Worm (Caenorhabditis elegans) whole organism, L2 larva: Measurements from ENCODE around the gene scl-8.

ENCODE experiments used
- C34F6.9 ChIP-seq: fragments of 150-350 bp; optimal IDR thresholded peaks from 2 replicates; lab custom pipeline; 2014; ENCODE audit warnings: missing biosample characterization, missing genetic modification characterization
- F13H6.1 ChIP-seq: sonication (generic microtip); optimal IDR thresholded peaks from 2 replicates; lab custom pipeline; 2016; ENCODE audit warnings: missing genetic modification characterization, missing compliant biosample characterization
- R02D3.7 ChIP-seq: fragments of 150-350 bp; optimal IDR thresholded peaks from 2 replicates; lab custom pipeline; 2014; ENCODE audit warnings: missing biosample characterization, missing genetic modification characterization
- Y55F3AM.14 ChIP-seq: fragments of 200-800 bp; sonication (Bioruptor generic); optimal IDR thresholded peaks from 2 replicates; lab custom pipeline; 2018; ENCODE audit warnings: mild to moderate bottlenecking, missing genetic modification characterization, missing compliant biosample characterization
- ZK546.5 ChIP-seq: sonication (generic microtip); optimal IDR thresholded peaks from 2 replicates; lab custom pipeline; 2017; ENCODE audit warnings: missing biosample characterization, missing genetic modification characterization
- alr-1 ChIP-seq: fragments of 150-350 bp; optimal IDR thresholded peaks from 2 replicates; lab custom pipeline; 2014; ENCODE audit warnings: missing biosample characterization, missing genetic modification characterization
- aly-2 ChIP-seq: fragments of 150-350 bp; optimal IDR thresholded peaks from 2 replicates; lab custom pipeline; 2014; ENCODE audit warnings: missing biosample characterization, missing genetic modification characterization
- blmp-1 ChIP-seq: sonication (generic microtip); optimal IDR thresholded peaks from 2 replicates; lab custom pipeline; 2017; ENCODE audit warnings: missing genetic modification characterization, mild to moderate bottlenecking, missing compliant biosample characterization, antibody characterized with exemption, moderate library complexity; ENCODE audit not compliant: insufficient read depth
- crh-2 ChIP-seq: sonication (generic microtip); optimal IDR thresholded peaks from 2 replicates; lab custom pipeline; 2017; ENCODE audit warnings: missing biosample characterization, missing genetic modification characterization
- dmd-4 ChIP-seq: sonication (generic microtip); optimal IDR thresholded peaks from 2 replicates; lab custom pipeline; 2017; ENCODE audit warnings: missing biosample characterization, missing genetic modification characterization
- fos-1 ChIP-seq: fragments of 150-350 bp; optimal IDR thresholded peaks from 2 replicates; lab custom pipeline; 2014; ENCODE audit warnings: missing biosample characterization, missing genetic modification characterization
- gmeb-1 ChIP-seq: fragments of 150-350 bp; optimal IDR thresholded peaks from 2 replicates; lab custom pipeline; 2014; ENCODE audit warnings: missing biosample characterization, missing genetic modification characterization
- lin-39 ChIP-seq: fragments of 150-350 bp; optimal IDR thresholded peaks from 2 replicates; lab custom pipeline; 2014; ENCODE audit warnings: missing biosample characterization, missing genetic modification reagents, missing genetic modification characterization
- lsy-2 ChIP-seq, 2 experiments: fragments of 150-350 bp in 1 of 2; sonication (generic microtip) in 1 of 2; optimal IDR thresholded peaks; 2 replicates each; lab custom pipeline; 2014 to 2017; ENCODE audit warnings: missing biosample characterization in 2 of 2, missing genetic modification characterization in 2 of 2
- mbf-1 ChIP-seq: sonication (generic microtip); optimal IDR thresholded peaks from 2 replicates; lab custom pipeline; 2017; ENCODE audit warnings: missing biosample characterization, missing genetic modification characterization
- mdl-1 ChIP-seq, 2 experiments: fragments of 150-350 bp in 1 of 2; sonication (generic microtip) in 1 of 2; optimal IDR thresholded peaks; 2 replicates each; lab custom pipeline; 2017; ENCODE audit warnings: missing biosample characterization in 2 of 2, missing genetic modification characterization in 2 of 2
- nhr-10 ChIP-seq: sonication (generic microtip); optimal IDR thresholded peaks from 2 replicates; lab custom pipeline; 2017; ENCODE audit warnings: missing biosample characterization, missing genetic modification characterization
- nhr-129 ChIP-seq: fragments of 150-350 bp; optimal IDR thresholded peaks from 2 replicates; lab custom pipeline; 2014; ENCODE audit warnings: missing biosample characterization, missing genetic modification characterization
- nhr-21 ChIP-seq: fragments of 150-350 bp; optimal IDR thresholded peaks from 2 replicates; lab custom pipeline; 2014; ENCODE audit warnings: missing biosample characterization, missing genetic modification characterization
- nhr-237 ChIP-seq: fragments of 150-350 bp; optimal IDR thresholded peaks from 2 replicates; lab custom pipeline; 2014; ENCODE audit warnings: missing biosample characterization, missing genetic modification characterization
- nhr-25 ChIP-seq: fragments of 150-350 bp; sonication (generic microtip); optimal IDR thresholded peaks from 3 replicates; lab custom pipeline; 2014; ENCODE audit warnings: missing biosample characterization, missing genetic modification characterization
- nhr-6 ChIP-seq: fragments of 150-350 bp; optimal IDR thresholded peaks from 2 replicates; lab custom pipeline; 2014; ENCODE audit warnings: missing biosample characterization, missing genetic modification characterization
- nhr-77 ChIP-seq: fragments of 150-350 bp; optimal IDR thresholded peaks from 2 replicates; lab custom pipeline; 2014; ENCODE audit warnings: missing biosample characterization, missing genetic modification characterization
- peb-1 ChIP-seq: fragments of 150-350 bp; optimal IDR thresholded peaks from 2 replicates; lab custom pipeline; 2014; ENCODE audit warnings: missing biosample characterization, missing genetic modification characterization
- sem-4 ChIP-seq: fragments of 150-350 bp; optimal IDR thresholded peaks from 2 replicates; lab custom pipeline; 2014; ENCODE audit warnings: missing biosample characterization, missing genetic modification reagents, missing genetic modification characterization
- skn-1 ChIP-seq: sonication (generic microtip); optimal IDR thresholded peaks from 2 replicates; lab custom pipeline; 2017; ENCODE audit warnings: missing biosample characterization, missing genetic modification characterization
- sma-9 ChIP-seq, 2 experiments: fragments of 150-350 bp in 1 of 2; sonication (generic microtip) in 1 of 2; optimal IDR thresholded peaks; 2 replicates each; lab custom pipeline; 2014 to 2016; ENCODE audit warnings: missing genetic modification characterization in 2 of 2, mild to moderate bottlenecking in 1 of 2, missing biosample characterization in 1 of 2, missing compliant biosample characterization in 1 of 2, missing genetic modification reagents in 1 of 2, moderate library complexity in 1 of 2
- snpc-4 ChIP-seq: fragments of 150-350 bp; optimal IDR thresholded peaks from 2 replicates; lab custom pipeline; 2014; ENCODE audit warnings: missing biosample characterization, missing genetic modification characterization
- unc-39 ChIP-seq: fragments of 150-350 bp; optimal IDR thresholded peaks from 2 replicates; lab custom pipeline; 2014; ENCODE audit warnings: missing biosample characterization, missing genetic modification characterization
- unc-55 ChIP-seq: fragments of 150-350 bp; sonication (generic microtip); optimal IDR thresholded peaks from 3 replicates; lab custom pipeline; 2014; ENCODE audit warnings: missing biosample characterization, missing genetic modification reagents, missing genetic modification characterization
- unc-62 ChIP-seq: fragments of 150-350 bp; optimal IDR thresholded peaks from 2 replicates; lab custom pipeline; 2014; ENCODE audit warnings: missing biosample characterization, missing genetic modification reagents, missing genetic modification characterization
- zag-1 ChIP-seq: fragments of 150-350 bp; optimal IDR thresholded peaks from 2 replicates; lab custom pipeline; 2014; ENCODE audit warnings: missing biosample characterization, missing genetic modification characterization
- ztf-1 ChIP-seq: fragments of 200-800 bp; sonication (Bioruptor generic); conservative IDR thresholded peaks from 2 replicates; pipeline ENCODE4 v1.3.6; 2022; ENCODE audit warnings: missing genetic modification characterization, missing compliant biosample characterization
- ztf-4 ChIP-seq: fragments of 150-350 bp; optimal IDR thresholded peaks from 2 replicates; lab custom pipeline; 2014; ENCODE audit warnings: missing biosample characterization, missing genetic modification characterization

scl-8 gene

DNA sequence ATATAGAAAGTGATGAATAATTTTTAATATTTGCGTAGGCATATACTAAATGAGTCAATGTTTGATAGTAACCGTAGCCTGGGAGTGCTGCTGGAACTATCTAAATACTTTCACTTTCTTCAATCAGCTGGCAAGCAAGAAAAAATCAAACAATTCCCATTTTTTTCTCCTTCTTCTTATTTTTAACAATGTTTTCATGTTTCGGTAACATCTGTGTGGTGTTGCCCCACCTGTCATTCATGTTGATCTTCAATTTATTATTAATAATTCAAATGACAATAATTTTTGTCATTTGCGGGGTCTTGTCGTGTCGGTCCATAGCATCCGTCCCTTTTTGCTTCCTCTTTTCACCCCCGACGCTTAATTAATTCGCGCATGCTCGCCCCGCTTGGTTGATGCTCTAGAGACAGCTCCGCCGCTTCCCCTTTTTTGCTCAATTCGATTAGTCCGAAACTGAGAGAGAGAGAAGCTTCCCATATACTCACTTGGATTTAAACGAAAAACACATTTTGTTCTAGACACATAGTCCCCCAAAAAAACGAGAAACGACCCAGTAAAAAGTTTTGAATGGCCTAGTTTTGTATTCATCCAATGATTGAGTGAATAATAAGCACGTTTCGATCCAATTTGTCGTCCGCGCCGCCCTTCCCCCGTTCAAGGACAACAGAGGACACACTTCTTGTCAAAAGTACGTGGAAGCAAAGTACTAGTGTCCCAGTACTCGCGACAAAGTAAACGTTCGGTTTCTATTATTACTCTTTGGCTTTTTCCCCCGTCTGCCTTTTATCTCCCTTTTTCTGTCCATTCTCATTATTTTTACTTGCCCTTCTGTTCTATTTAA is 43.5 kb upstream of the scl-8 start:
- TF ChIP-seq lsy-2 (tag; optimal IDR thresholded peaks at IDR 0.05; lab: Kevin White, UChicago): no peak
- TF ChIP-seq crh-2 (tag; lab: Kevin White, UChicago): peak; percentile 1
- no peak for TF ChIP-seq mbf-1 (tag; lab: Kevin White, UChicago)
- no peak for TF ChIP-seq nhr-21 (tag; lab: Kevin White, UChicago)
- no peak for TF ChIP-seq fos-1 (tag; lab: Kevin White, UChicago)
- TF ChIP-seq nhr-129: peak; percentile 32
- no peak for TF ChIP-seq aly-2 (tag; lab: Kevin White, UChicago)
- no peak for TF ChIP-seq ztf-1 (GFP tag; lab: Robert Waterston, UW)
- no peak for TF ChIP-seq sma-9 (GFP tag; optimal IDR thresholded peaks at IDR 0.05; lab: Kevin White, UChicago)
- TF ChIP-seq sma-9 (tag; optimal IDR thresholded peaks at IDR 0.05; lab: Kevin White, UChicago): no peak
- TF ChIP-seq nhr-77 (tag; lab: Kevin White, UChicago): no peak
- no peak for TF ChIP-seq unc-39 (tag; lab: Kevin White, UChicago)
- TF ChIP-seq R02D3.7: no peak
- TF ChIP-seq gmeb-1: no peak
- no peak for TF ChIP-seq nhr-10 (tag; lab: Kevin White, UChicago)
- no peak for TF ChIP-seq F13H6.1 (tag; lab: Kevin White, UChicago)
- TF ChIP-seq nhr-25: no peak
- no peak for TF ChIP-seq ztf-4
- TF ChIP-seq ZK546.5 (tag; lab: Kevin White, UChicago): no peak
- TF ChIP-seq mdl-1 (tag; optimal IDR thresholded peaks at IDR 0.05; lab: Kevin White, UChicago): no peak
- TF ChIP-seq zag-1 (tag; lab: Kevin White, UChicago): no peak
- TF ChIP-seq C34F6.9 (tag; lab: Kevin White, UChicago): no peak
- no peak for TF ChIP-seq alr-1 (tag; lab: Kevin White, UChicago)
- TF ChIP-seq dmd-4 (tag; lab: Kevin White, UChicago): no peak
- TF ChIP-seq nhr-237 (tag; lab: Kevin White, UChicago): no peak
- peak; percentile 17 for TF ChIP-seq Y55F3AM.14 (GFP tag; lab: Kevin White, UChicago)
- no peak for TF ChIP-seq lin-39 (tag; lab: Kevin White, UChicago)
- no peak for TF ChIP-seq skn-1 (tag; lab: Kevin White, UChicago)
- peak; percentile 48 for TF ChIP-seq sem-4 (tag; lab: Kevin White, UChicago)
- TF ChIP-seq snpc-4: no peak
- TF ChIP-seq unc-55: no peak
- TF ChIP-seq nhr-6 (tag; lab: Kevin White, UChicago): no peak
- TF ChIP-seq peb-1 (tag; lab: Kevin White, UChicago): no peak

DNA sequence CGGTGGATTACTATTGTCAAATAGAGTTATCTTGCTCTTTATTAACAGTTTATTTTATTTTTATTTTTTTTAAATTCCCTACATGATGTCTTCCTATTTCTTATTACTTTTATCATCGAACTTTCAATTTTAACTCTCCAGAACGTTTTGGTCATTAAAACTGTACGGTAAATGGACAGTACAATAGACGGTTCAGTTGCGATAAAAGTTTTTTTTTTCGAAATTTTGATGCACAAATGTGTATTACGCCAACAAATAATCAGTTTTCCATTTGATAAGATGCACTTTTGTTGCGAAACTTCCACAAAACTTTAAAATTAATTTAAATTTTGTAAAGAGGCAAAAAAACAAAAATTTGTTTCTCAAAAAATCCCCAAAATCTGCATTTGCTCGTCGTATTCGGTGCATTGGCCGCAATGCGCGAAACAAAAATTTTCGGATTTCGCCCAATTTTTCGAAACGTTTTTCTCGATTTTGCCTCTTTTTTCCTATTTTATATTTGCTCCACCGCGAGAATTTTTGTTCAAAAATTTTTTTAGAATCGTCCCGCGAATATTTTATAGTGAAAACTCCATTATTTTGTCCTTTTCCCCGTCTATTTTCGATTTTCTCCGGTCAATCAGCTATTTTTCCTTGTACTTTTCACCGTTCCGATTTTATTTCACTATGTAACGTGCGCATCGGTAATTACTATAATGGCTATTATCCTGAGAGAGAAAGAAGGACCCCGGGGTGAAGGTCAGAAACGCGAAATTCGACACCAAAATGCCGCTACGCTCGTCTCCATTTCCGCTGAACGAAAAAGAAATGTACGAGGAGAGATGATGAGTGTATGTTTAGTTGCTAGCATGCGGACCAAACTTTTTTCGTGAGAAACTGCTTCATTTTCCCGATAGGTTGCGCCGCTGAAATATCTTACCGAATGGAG is 42.5 kb upstream of the scl-8 start:
- TF ChIP-seq nhr-237 (tag; lab: Kevin White, UChicago) (no peak), peb-1 (tag; lab: Kevin White, UChicago) (no peak), fos-1 (tag; lab: Kevin White, UChicago) (peak; percentile 16), unc-55 (no peak), unc-62 (no peak), C34F6.9 (tag; lab: Kevin White, UChicago) (peak; percentile 4), blmp-1 (tag; lab: Kevin White, UChicago) (no peak)

DNA sequence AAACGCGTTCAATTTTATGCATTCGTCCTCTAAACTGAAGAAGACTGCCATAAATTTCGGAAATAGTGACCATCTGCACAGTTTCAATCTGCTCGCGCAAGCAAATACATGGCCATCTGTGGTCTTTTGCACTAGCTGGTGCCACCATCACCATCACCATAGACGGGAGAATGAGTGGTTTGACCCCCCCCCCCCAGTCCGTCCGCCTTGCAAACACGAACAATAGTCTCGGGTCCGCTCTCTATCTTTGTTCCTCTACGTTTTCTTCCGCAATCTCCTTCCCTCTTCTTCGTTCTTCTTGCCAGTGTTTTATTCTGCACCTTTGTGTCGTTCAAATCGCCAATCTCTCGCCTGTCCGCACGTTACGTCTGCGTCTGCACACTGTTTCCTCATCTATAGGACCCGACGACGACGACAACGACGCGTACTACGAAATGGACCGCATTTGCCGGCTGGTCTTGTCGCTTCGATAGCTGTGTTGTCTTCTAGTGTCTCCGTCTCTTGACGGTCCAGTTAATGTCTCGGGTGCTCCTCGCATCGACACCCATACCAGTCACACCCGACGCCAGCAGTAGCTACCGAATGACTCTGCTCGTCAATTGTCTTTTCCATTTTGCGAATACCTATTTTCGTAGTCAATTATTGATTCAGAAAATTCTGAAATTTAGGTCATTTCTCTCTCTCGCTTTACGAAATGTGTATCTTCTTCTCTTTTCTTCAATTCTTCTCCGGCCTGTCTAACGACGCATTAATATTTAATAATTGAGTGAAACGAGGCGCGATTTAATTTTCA is 41.7 kb upstream of the scl-8 start:
- no peak for TF ChIP-seq lin-39 (tag; lab: Kevin White, UChicago)
- TF ChIP-seq nhr-129: peak; percentile 83
- peak; percentile 21 for TF ChIP-seq sma-9 (GFP tag; optimal IDR thresholded peaks at IDR 0.05; lab: Kevin White, UChicago)
- TF ChIP-seq sma-9 (tag; optimal IDR thresholded peaks at IDR 0.05; lab: Kevin White, UChicago): no peak
- TF ChIP-seq zag-1 (tag; lab: Kevin White, UChicago): peak; percentile 51
- TF ChIP-seq F13H6.1 (tag; lab: Kevin White, UChicago): peak; percentile 21
- no peak for TF ChIP-seq crh-2 (tag; lab: Kevin White, UChicago)
- peak; percentile 22 for TF ChIP-seq unc-55
